Fruit fly (Drosophila melanogaster) whole organism, embryonic: ENCODE measurements around the gene ND-PDSW.

Experiments
- ATbp ChIP-seq: fragments of 200-800 bp; sonication (Bioruptor generic); optimal IDR thresholded peaks from 2 replicates; lab custom pipeline; 2017; ENCODE audit warnings: missing biosample characterization, mild to moderate bottlenecking, missing genetic modification characterization, missing genetic modification reagents
- Atf3 ChIP-seq: fragments of 200-800 bp; sonication (Bioruptor generic); optimal IDR thresholded peaks from 3 replicates; lab custom pipeline; 2016; ENCODE audit warnings: missing biosample characterization, missing genetic modification characterization
- BEAF-32 ChIP-seq: fragments of 200-800 bp; sonication (Bioruptor generic); optimal IDR thresholded peaks from 3 replicates; lab custom pipeline; 2017; ENCODE audit warnings: missing biosample characterization, missing genetic modification characterization, mild to moderate bottlenecking, moderate library complexity, missing genetic modification reagents
- CG10267 ChIP-seq: fragments of 200-800 bp; sonication (Bioruptor generic); optimal IDR thresholded peaks from 2 replicates; lab custom pipeline; 2018; ENCODE audit warnings: missing biosample characterization, mild to moderate bottlenecking, missing genetic modification characterization, moderate library complexity
- CG10321 ChIP-seq: fragments of 200-800 bp; sonication (Bioruptor generic); IDR thresholded peaks from 2 replicates; pipeline ENCODE4 v1.3.6; 2022; ENCODE audit warnings: missing biosample characterization, missing genetic modification characterization
- CG10431 ChIP-seq: fragments of 200-800 bp; sonication (Bioruptor generic); optimal IDR thresholded peaks from 3 replicates; lab custom pipeline; 2018; ENCODE audit warnings: missing biosample characterization, mild to moderate bottlenecking, missing genetic modification characterization
- CG11093 ChIP-seq: fragments of 200-800 bp; sonication (Bioruptor generic); IDR thresholded peaks from 3 replicates; pipeline ENCODE4 v1.3.6; 2022; ENCODE audit warnings: missing biosample characterization, missing genetic modification characterization
- CG11247 ChIP-seq: fragments of 200-800 bp; sonication (Bioruptor generic); IDR thresholded peaks from 2 replicates; pipeline ENCODE4 v1.3.6; 2022; ENCODE audit warnings: missing biosample characterization, missing genetic modification characterization
- CG13424 ChIP-seq: fragments of 200-800 bp; sonication (Bioruptor generic); optimal IDR thresholded peaks from 2 replicates; lab custom pipeline; 2019; ENCODE audit warnings: missing biosample characterization, mild to moderate bottlenecking, missing genetic modification characterization, moderate library complexity
- CG15696 ChIP-seq: fragments of 200-800 bp; sonication (Bioruptor generic); optimal IDR thresholded peaks from 2 replicates; lab custom pipeline; 2019; ENCODE audit warnings: missing biosample characterization, mild to moderate bottlenecking, missing genetic modification characterization, moderate library complexity
- CG16779 ChIP-seq: fragments of 200-800 bp; sonication (Bioruptor generic); IDR thresholded peaks from 2 replicates; pipeline ENCODE4 v1.3.6; 2022; ENCODE audit warnings: missing biosample characterization, missing genetic modification characterization
- CG17359 ChIP-seq: fragments of 200-800 bp; sonication (Bioruptor generic); optimal IDR thresholded peaks from 3 replicates; lab custom pipeline; 2018; ENCODE audit warnings: missing biosample characterization, mild to moderate bottlenecking, missing genetic modification characterization, moderate library complexity
- CG17802 ChIP-seq: fragments of 200-800 bp; sonication (Bioruptor generic); optimal IDR thresholded peaks from 2 replicates; lab custom pipeline; 2018; ENCODE audit warnings: missing biosample characterization, mild to moderate bottlenecking, missing genetic modification characterization, moderate library complexity
- CG18011 ChIP-seq: fragments of 200-800 bp; sonication (Bioruptor generic); optimal IDR thresholded peaks from 2 replicates; lab custom pipeline; 2017; ENCODE audit warnings: missing biosample characterization, missing genetic modification characterization, mild to moderate bottlenecking, moderate library complexity, missing genotype
- CG2678 ChIP-seq: fragments of 200-800 bp; sonication (Bioruptor generic); optimal IDR thresholded peaks from 3 replicates; lab custom pipeline; 2019; ENCODE audit warnings: missing biosample characterization, mild to moderate bottlenecking, missing genetic modification characterization, moderate library complexity
- CG30403 ChIP-seq: fragments of 200-800 bp; sonication (Bioruptor generic); optimal IDR thresholded peaks from 3 replicates; lab custom pipeline; 2016; ENCODE audit warnings: missing biosample characterization, missing genetic modification characterization
- CG32772 ChIP-seq: fragments of 200-800 bp; sonication (Bioruptor generic); IDR thresholded peaks from 2 replicates; pipeline ENCODE4 v1.3.6; 2022; ENCODE audit warnings: missing biosample characterization, missing genetic modification characterization
- CG3838 ChIP-seq: fragments of 200-800 bp; sonication (Bioruptor generic); optimal IDR thresholded peaks from 3 replicates; lab custom pipeline; 2016; ENCODE audit warnings: missing biosample characterization, missing genetic modification characterization
- CG3995 ChIP-seq: fragments of 200-800 bp; sonication (Bioruptor generic); optimal IDR thresholded peaks from 3 replicates; lab custom pipeline; 2016; ENCODE audit warnings: missing biosample characterization, missing genetic modification characterization
- CG4328 ChIP-seq: fragments of 200-800 bp; sonication (Bioruptor generic); optimal IDR thresholded peaks from 3 replicates; lab custom pipeline; 2017; ENCODE audit warnings: missing biosample characterization, missing genetic modification reagents, missing genetic modification characterization
- CG4707 ChIP-seq: fragments of 200-800 bp; sonication (Bioruptor generic); optimal IDR thresholded peaks from 2 replicates; lab custom pipeline; 2018; ENCODE audit warnings: missing biosample characterization, mild to moderate bottlenecking, missing genetic modification characterization, moderate library complexity
- CG6683 ChIP-seq: fragments of 200-800 bp; sonication (Bioruptor generic); optimal IDR thresholded peaks from 2 replicates; lab custom pipeline; 2017; ENCODE audit warnings: missing biosample characterization, mild to moderate bottlenecking, missing genetic modification characterization, missing genetic modification reagents
- CG7357 ChIP-seq: fragments of 200-800 bp; sonication (Bioruptor generic); IDR thresholded peaks from 3 replicates; pipeline ENCODE4 v1.3.6; 2022; ENCODE audit warnings: missing biosample characterization, missing genetic modification characterization
- CG7372 ChIP-seq: fragments of 200-800 bp; sonication (Bioruptor generic); IDR thresholded peaks from 2 replicates; pipeline ENCODE4 v1.3.6; 2022; ENCODE audit warnings: missing biosample characterization, missing genetic modification characterization
- CG7745 ChIP-seq: fragments of 200-800 bp; sonication (Bioruptor generic); optimal IDR thresholded peaks from 2 replicates; lab custom pipeline; 2018; ENCODE audit warnings: missing biosample characterization, mild to moderate bottlenecking, missing genetic modification characterization, moderate library complexity
- CG7786 ChIP-seq: fragments of 200-800 bp; sonication (Bioruptor generic); optimal IDR thresholded peaks from 2 replicates; lab custom pipeline; 2016; ENCODE audit warnings: missing biosample characterization, missing genetic modification characterization
- CG9437 ChIP-seq: fragments of 200-800 bp; sonication (Bioruptor generic); optimal IDR thresholded peaks from 2 replicates; lab custom pipeline; 2018; ENCODE audit warnings: missing biosample characterization, mild to moderate bottlenecking, missing genetic modification characterization
- CG9817 ChIP-seq: fragments of 200-800 bp; sonication (Bioruptor generic); optimal IDR thresholded peaks from 2 replicates; lab custom pipeline; 2018; ENCODE audit warnings: missing biosample characterization, mild to moderate bottlenecking, missing genetic modification characterization, moderate library complexity
- CG9932 ChIP-seq: fragments of 200-800 bp; sonication (Bioruptor generic); IDR thresholded peaks from 2 replicates; pipeline ENCODE4 v1.3.6; 2022; ENCODE audit warnings: missing biosample characterization, missing genetic modification characterization
- Camta ChIP-seq: fragments of 200-800 bp; sonication (Bioruptor generic); optimal IDR thresholded peaks from 2 replicates; lab custom pipeline; 2016; ENCODE audit warnings: missing biosample characterization, missing genetic modification characterization
- Dbx ChIP-seq: fragments of 200-800 bp; sonication (Bioruptor generic); IDR thresholded peaks from 3 replicates; pipeline ENCODE4 v1.3.6; 2022; ENCODE audit warnings: missing biosample characterization, missing genetic modification characterization
- Elba2 ChIP-seq: fragments of 200-800 bp; sonication (Bioruptor generic); optimal IDR thresholded peaks from 3 replicates; lab custom pipeline; 2016; ENCODE audit warnings: missing biosample characterization, missing genetic modification characterization
- Hr3 ChIP-seq: fragments of 200-800 bp; sonication (Bioruptor generic); optimal IDR thresholded peaks from 3 replicates; lab custom pipeline; 2016; ENCODE audit warnings: missing biosample characterization, missing genetic modification characterization
- MBD-R2 ChIP-seq: fragments of 200-800 bp; sonication (Bioruptor generic); IDR thresholded peaks from 2 replicates; pipeline ENCODE4 v1.3.6; 2022; ENCODE audit warnings: missing biosample characterization, missing genetic modification characterization
- NFAT ChIP-seq: fragments of 200-800 bp; sonication (Bioruptor generic); IDR thresholded peaks from 2 replicates; pipeline ENCODE4 v1.3.6; 2022; ENCODE audit warnings: missing biosample characterization, missing genetic modification characterization
- Nf-YC ChIP-seq: fragments of 200-800 bp; optimal IDR thresholded peaks from 3 replicates; lab custom pipeline; 2019; ENCODE audit warnings: missing biosample characterization, mild to moderate bottlenecking, missing genetic modification characterization, moderate library complexity
- hkb ChIP-seq, 2 experiments: fragments of 200-800 bp in 1 of 2; fragments of >200 bp in 1 of 2; sonication (Bioruptor generic) in 1 of 2; IDR thresholded peaks in 1 of 2; optimal IDR thresholded peaks in 1 of 2; 2 replicates each; pipeline versions ENCODE4 v1.3.6 to Lab custom; 2017 to 2022; ENCODE audit warnings: missing biosample characterization in 1 of 2, missing genetic modification characterization in 1 of 2
- mirr ChIP-seq: fragments of 200-800 bp; sonication (Bioruptor generic); optimal IDR thresholded peaks from 3 replicates; lab custom pipeline; 2018; ENCODE audit warnings: missing biosample characterization, mild to moderate bottlenecking, missing genetic modification characterization
- nmo ChIP-seq: fragments of 200-800 bp; sonication (Bioruptor generic); optimal IDR thresholded peaks from 2 replicates; lab custom pipeline; 2018; ENCODE audit warnings: missing biosample characterization, mild to moderate bottlenecking, missing genetic modification characterization, moderate library complexity
- nom ChIP-seq: fragments of 200-800 bp; sonication (Bioruptor generic); optimal IDR thresholded peaks from 2 replicates; lab custom pipeline; 2017; ENCODE audit warnings: missing biosample characterization, missing genetic modification characterization, mild to moderate bottlenecking, moderate library complexity, missing genetic modification reagents
- odd ChIP-seq: fragments of 200-800 bp; sonication (Bioruptor generic); optimal IDR thresholded peaks from 2 replicates; lab custom pipeline; 2017; ENCODE audit warnings: missing biosample characterization, mild to moderate bottlenecking, missing genetic modification characterization
- prd ChIP-seq, 3 experiments: fragments of >200 bp in 2 of 3; fragments of 200-800 bp in 1 of 3; sonication (Bioruptor generic) in 1 of 3; optimal IDR thresholded peaks in 2 of 3; IDR thresholded peaks in 1 of 3; 2 replicates in 2 of 3; 3 replicates in 1 of 3; pipeline versions ENCODE4 v1.3.6 to Lab custom; 2017 to 2022; ENCODE audit warnings: missing biosample characterization in 1 of 3, missing genetic modification characterization in 1 of 3
- row ChIP-seq: fragments of 200-800 bp; sonication (Bioruptor generic); IDR thresholded peaks from 3 replicates; pipeline ENCODE4 v1.3.6; 2022; ENCODE audit warnings: missing biosample characterization, missing genetic modification characterization
- slp2 ChIP-seq: fragments of 200-800 bp; sonication (Bioruptor generic); optimal IDR thresholded peaks from 2 replicates; lab custom pipeline; 2016; ENCODE audit warnings: missing biosample characterization, missing genetic modification characterization
- sug ChIP-seq: fragments of 200-800 bp; optimal IDR thresholded peaks from 2 replicates; lab custom pipeline; 2019; ENCODE audit warnings: missing biosample characterization, mild to moderate bottlenecking, missing genetic modification characterization, moderate library complexity
- tll ChIP-seq, 2 experiments: fragments of 200-800 bp in 1 of 2; fragments of >200 bp in 1 of 2; sonication (Bioruptor generic) in 1 of 2; optimal IDR thresholded peaks; 2 replicates each; lab custom pipeline; 2017 to 2019; ENCODE audit warnings: missing biosample characterization in 2 of 2, missing genetic modification characterization in 2 of 2, mild to moderate bottlenecking in 1 of 2, moderate library complexity in 1 of 2
- ttk ChIP-seq: fragments of 200-800 bp; sonication (Bioruptor generic); IDR thresholded peaks from 2 replicates; pipeline ENCODE4 v2.1.2; 2022; ENCODE audit warnings: missing biosample characterization, missing genetic modification characterization
- tx ChIP-seq: fragments of 200-800 bp; sonication (Bioruptor generic); optimal IDR thresholded peaks from 2 replicates; lab custom pipeline; 2016; ENCODE audit warnings: missing biosample characterization, missing genetic modification characterization
- vfl ChIP-seq: fragments of 200-800 bp; sonication (Bioruptor generic); optimal IDR thresholded peaks from 2 replicates; lab custom pipeline; 2016; ENCODE audit warnings: missing biosample characterization, missing genetic modification characterization

The ND-PDSW gene

dm6 chr2L:3457007-3457406 is 8.9 kb upstream of the ND-PDSW start, which contains the start of the genes Cog3 and Sec5 (continued):
- TF ChIP-seq Camta (GFP tag; lab: Kevin White, UChicago) (peak; percentile 30), CG11093 (GFP tag; lab: Robert Waterston, UW) (peak; percentile 47; the same call in 1 of the 3 replicates), CG2678 (tag; lab: Kevin White, UChicago) (no peak), slp2 (GFP tag; lab: Kevin White, UChicago) (peak; percentile 6), CG9437 (GFP tag; lab: Kevin White, UChicago) (peak; percentile 59), tx (GFP tag; lab: Kevin White, UChicago) (no peak), CG7357 (GFP tag; lab: Robert Waterston, UW) (0 out of 3 replicates have a peak, but pooled peaks have one; percentile 45), CG3838 (GFP tag; lab: Kevin White, UChicago) (no peak), Dbx (GFP tag; lab: Robert Waterston, UW) (peak; percentile 55; the same call in 2 of the 3 replicates), CG4707 (GFP tag; lab: Kevin White, UChicago) (no peak), vfl (peak; percentile 60), CG3995 (GFP tag; lab: Kevin White, UChicago) (peak; percentile 31), nmo (peak; percentile 72), MBD-R2 (peak; percentile 93), CG10321 (GFP tag; lab: Robert Waterston, UW) (no peak), CG32772 (GFP tag; lab: Robert Waterston, UW) (peak; percentile 46; the same call in 1 of the 2 replicates), sug (tag; lab: Kevin White, UChicago) (peak; percentile 81), mirr (no peak), CG17359 (tag; lab: Kevin White, UChicago) (peak; percentile 57), Atf3 (GFP tag; lab: Kevin White, UChicago) (peak; percentile 9), prd (optimal IDR thresholded peaks at IDR 0.05; lab: Kevin White, UChicago) (no peak), prd (GFP tag; IDR thresholded peaks at IDR 0.05; lab: Robert Waterston, UW) (peak; percentile 67; the same call in 2 of the 3 replicates), Elba2 (GFP tag; lab: Kevin White, UChicago) (peak; percentile 20), CG30403 (GFP tag; lab: Kevin White, UChicago) (peak; percentile 79), CG15696 (tag; lab: Kevin White, UChicago) (peak; percentile 69), CG13424 (tag; lab: Kevin White, UChicago) (peak; percentile 74), CG4328 (GFP tag; lab: Kevin White, UChicago) (peak; percentile 63), ATbp (GFP tag; lab: Kevin White, UChicago) (no peak), odd (GFP tag; lab: Kevin White, UChicago) (no peak), CG9932 (GFP tag; lab: Robert Waterston, UW) (peak; percentile 77), CG7372 (GFP tag; lab: Robert Waterston, UW) (peak; percentile 69; the same call in 1 of the 2 replicates), hkb (optimal IDR thresholded peaks at IDR 0.05; lab: Kevin White, UChicago) (peak; percentile 72), hkb (GFP tag; IDR thresholded peaks at IDR 0.05; lab: Robert Waterston, UW) (no peak), CG6683 (GFP tag; lab: Kevin White, UChicago) (peak; percentile 33), CG17802 (peak; percentile 24), BEAF-32 (GFP tag; lab: Kevin White, UChicago) (peak; percentile 24), Nf-YC (tag; lab: Kevin White, UChicago) (peak; percentile 75), CG10267 (tag; lab: Kevin White, UChicago) (peak; percentile 98), row (peak; percentile 97), CG9817 (peak; percentile 66), CG11247 (GFP tag; lab: Robert Waterston, UW) (peak; percentile 56), tll (GFP tag; optimal IDR thresholded peaks at IDR 0.05; lab: Kevin White, UChicago) (peak in 1 of 2 experiments; percentile 35), CG7786 (GFP tag; lab: Kevin White, UChicago) (peak; percentile 30), CG16779 (GFP tag; lab: Robert Waterston, UW) (no peak), CG10431 (GFP tag; lab: Kevin White, UChicago) (no peak), nom (GFP tag; lab: Kevin White, UChicago) (peak; percentile 25), CG18011 (GFP tag; lab: Kevin White, UChicago) (peak; percentile 29), NFAT (peak; percentile 46), Hr3 (GFP tag; lab: Kevin White, UChicago) (peak; percentile 69), ttk (GFP tag; lab: Robert Waterston, UW) (no peak), CG7745 (tag; lab: Kevin White, UChicago) (no peak)
